Worm (Caenorhabditis elegans) whole organism, L4 larva: Measurements from ENCODE around the gene M04B2.2.

Experiments
- F44E2.7 ChIP-seq: fragments of 200-800 bp; sonication (Bioruptor generic); IDR thresholded peaks from 2 replicates; pipeline ENCODE4 v2.1.2; 2022; ENCODE audit warnings: missing genetic modification characterization, missing compliant biosample characterization
- F49E8.2 ChIP-seq: sonication (generic microtip); optimal IDR thresholded peaks from 2 replicates; lab custom pipeline; 2016; ENCODE audit warnings: missing compliant biosample characterization, mild to moderate bottlenecking, missing genetic modification characterization, borderline replicate concordance
- T20F7.1 ChIP-seq: fragments of 200-800 bp; sonication (Bioruptor generic); optimal IDR thresholded peaks from 2 replicates; lab custom pipeline; 2018; ENCODE audit warnings: mild to moderate bottlenecking, missing genetic modification characterization, missing compliant biosample characterization
- T26A8.4 ChIP-seq: fragments of 200-800 bp; sonication (Bioruptor generic); IDR thresholded peaks from 2 replicates; pipeline ENCODE4 v1.3.6; 2022; ENCODE audit warnings: missing genetic modification characterization, missing compliant biosample characterization
- Y48G9A.11 ChIP-seq: fragments of 200-800 bp; sonication (Bioruptor generic); IDR thresholded peaks from 2 replicates; pipeline ENCODE4 v1.3.6; 2022; ENCODE audit warnings: missing genetic modification reagents, missing genetic modification characterization, missing compliant biosample characterization
- Y5F2A.4 ChIP-seq: fragments of 200-800 bp; sonication (Bioruptor generic); optimal IDR thresholded peaks from 2 replicates; lab custom pipeline; 2018; ENCODE audit warnings: mild to moderate bottlenecking, missing genetic modification characterization, missing compliant biosample characterization
- ZK546.5 ChIP-seq, 2 experiments: sonication (generic microtip); optimal IDR thresholded peaks; 2 replicates each; lab custom pipeline; 2017; ENCODE audit warnings: missing biosample characterization in 2 of 2, missing genetic modification characterization in 2 of 2
- aha-1 ChIP-seq: fragments of 150-350 bp; peaks from one replicate; lab custom pipeline; 2014; ENCODE audit warnings: missing biosample characterization, missing genetic modification characterization
- aly-2 ChIP-seq: sonication (generic microtip); optimal IDR thresholded peaks from 2 replicates; lab custom pipeline; 2018; ENCODE audit warnings: missing biosample characterization, missing genetic modification characterization
- ama-1 ChIP-seq: fragments of 150-350 bp; optimal IDR thresholded peaks from 2 replicates; lab custom pipeline; 2014; ENCODE audit warnings: inconsistent platforms, mixed read lengths
- arid-1 ChIP-seq: fragments of 200-800 bp; sonication (Bioruptor generic); conservative IDR thresholded peaks from 2 replicates; pipeline ENCODE4 v1.3.6; 2022; ENCODE audit warnings: missing genetic modification reagents, missing genetic modification characterization, missing compliant biosample characterization
- attf-4 ChIP-seq: sonication (generic microtip); optimal IDR thresholded peaks from 3 replicates; lab custom pipeline; 2017; ENCODE audit warnings: missing biosample characterization, missing genetic modification characterization
- ceh-32 ChIP-seq: sonication (generic microtip); optimal IDR thresholded peaks from 2 replicates; lab custom pipeline; 2016; ENCODE audit warnings: mild to moderate bottlenecking, missing genetic modification characterization, missing compliant biosample characterization; ENCODE audit not compliant: poor library complexity
- ceh-82 ChIP-seq: sonication (generic microtip); optimal IDR thresholded peaks from 2 replicates; lab custom pipeline; 2017; ENCODE audit warnings: missing biosample characterization, missing genetic modification characterization
- ctbp-1 ChIP-seq: fragments of 200-800 bp; sonication (Bioruptor generic); IDR thresholded peaks from 2 replicates; pipeline ENCODE4 v1.3.6; 2022; ENCODE audit warnings: missing genetic modification reagents, missing genetic modification characterization, missing compliant biosample characterization
- dmd-6 ChIP-seq: fragments of 200-800 bp; sonication (Bioruptor generic); IDR thresholded peaks from 2 replicates; pipeline ENCODE4 v1.3.6; 2022; ENCODE audit warnings: missing genetic modification reagents, missing genetic modification characterization, missing compliant biosample characterization
- dpl-1 ChIP-seq: fragments of 150-350 bp; optimal IDR thresholded peaks from 2 replicates; lab custom pipeline; 2014; ENCODE audit warnings: missing biosample characterization, missing genetic modification reagents, missing genetic modification characterization
- duxl-1 ChIP-seq: sonication (generic microtip); optimal IDR thresholded peaks from 2 replicates; lab custom pipeline; 2016; ENCODE audit warnings: mild to moderate bottlenecking, missing genetic modification characterization, moderate library complexity, missing compliant biosample characterization; ENCODE audit not compliant: poor library complexity
- dve-1 ChIP-seq: sonication (generic microtip); optimal IDR thresholded peaks from 2 replicates; lab custom pipeline; 2017; ENCODE audit warnings: antibody characterized with exemption, mild to moderate bottlenecking, missing genetic modification characterization, missing compliant biosample characterization; ENCODE audit not compliant: insufficient read depth
- egl-43 ChIP-seq: fragments of 200-800 bp; sonication (Bioruptor generic); IDR thresholded peaks from 2 replicates; pipeline ENCODE4 v1.3.6; 2022; ENCODE audit warnings: missing genetic modification reagents, missing genetic modification characterization, missing compliant biosample characterization
- fkh-10 ChIP-seq: fragments of 150-350 bp; optimal IDR thresholded peaks from 2 replicates; lab custom pipeline; 2014; ENCODE audit warnings: missing biosample characterization, missing genetic modification reagents, missing genetic modification characterization
- hif-1 ChIP-seq, 2 experiments: sonication (generic microtip); optimal IDR thresholded peaks; 2 replicates each; lab custom pipeline; 2016 to 2017; ENCODE audit warnings: missing compliant biosample characterization in 2 of 2, missing genetic modification characterization in 2 of 2, missing genetic modification reagents in 2 of 2, missing genotype in 2 of 2, mild to moderate bottlenecking in 1 of 2
- hlh-11 ChIP-seq: fragments of 200-800 bp; sonication (Bioruptor generic); optimal IDR thresholded peaks from 2 replicates; lab custom pipeline; 2018; ENCODE audit warnings: mild to moderate bottlenecking, missing genetic modification characterization, missing compliant biosample characterization
- hlh-30 ChIP-seq: sonication (generic microtip); optimal IDR thresholded peaks from 2 replicates; lab custom pipeline; 2017; ENCODE audit warnings: antibody characterized with exemption, mild to moderate bottlenecking, missing genetic modification characterization, missing compliant biosample characterization; ENCODE audit not compliant: insufficient read depth
- hmg-1.1 ChIP-seq: fragments of 200-800 bp; sonication (Bioruptor generic); IDR thresholded peaks from 2 replicates; pipeline ENCODE4 v1.3.6; 2022; ENCODE audit warnings: missing genetic modification reagents, missing genetic modification characterization, missing compliant biosample characterization
- jun-1 ChIP-seq: fragments of 150-350 bp; optimal IDR thresholded peaks from 2 replicates; lab custom pipeline; 2014; ENCODE audit warnings: missing biosample characterization, missing genetic modification reagents, missing genetic modification characterization
- lin-13 ChIP-seq: fragments of 150-350 bp; optimal IDR thresholded peaks from 2 replicates; lab custom pipeline; 2014; ENCODE audit warnings: missing biosample characterization, missing genetic modification reagents, missing genetic modification characterization
- lin-38 ChIP-seq: fragments of 200-800 bp; sonication (Bioruptor generic); IDR thresholded peaks from 2 replicates; pipeline ENCODE4 v1.3.6; 2022; ENCODE audit warnings: missing genetic modification reagents, missing genetic modification characterization, missing compliant biosample characterization
- lin-39 ChIP-seq: fragments of 150-350 bp; optimal IDR thresholded peaks from 2 replicates; lab custom pipeline; 2014; ENCODE audit warnings: missing biosample characterization, missing genetic modification reagents, missing genetic modification characterization
- mdt-29 ChIP-seq: fragments of 200-800 bp; sonication (Bioruptor generic); IDR thresholded peaks from 2 replicates; pipeline ENCODE4 v1.3.6; 2022; ENCODE audit warnings: missing genetic modification reagents, missing genetic modification characterization, missing compliant biosample characterization
- mes-2 ChIP-seq: sonication (generic microtip); optimal IDR thresholded peaks from 2 replicates; lab custom pipeline; 2016; ENCODE audit warnings: missing genotype, mild to moderate bottlenecking, missing genetic modification characterization, missing compliant biosample characterization; ENCODE audit not compliant: poor library complexity, severe bottlenecking
- nhr-10 ChIP-seq: fragments of 150-350 bp; optimal IDR thresholded peaks from 2 replicates; lab custom pipeline; 2014; ENCODE audit warnings: missing biosample characterization, missing genetic modification characterization
- nhr-237 ChIP-seq: sonication (generic microtip); optimal IDR thresholded peaks from 2 replicates; lab custom pipeline; 2017; ENCODE audit warnings: missing biosample characterization, missing genetic modification characterization
- nhr-25 ChIP-seq: sonication (generic microtip); optimal IDR thresholded peaks from 2 replicates; lab custom pipeline; 2017; ENCODE audit warnings: missing genetic modification characterization, mild to moderate bottlenecking, missing compliant biosample characterization, antibody characterized with exemption, moderate library complexity, borderline replicate concordance; ENCODE audit not compliant: insufficient read depth
- nhr-28 ChIP-seq: fragments of 150-350 bp; optimal IDR thresholded peaks from 2 replicates; lab custom pipeline; 2014; ENCODE audit warnings: missing biosample characterization, missing genetic modification characterization
- nhr-41 ChIP-seq: fragments of 200-800 bp; sonication (Bioruptor generic); IDR thresholded peaks from 2 replicates; pipeline ENCODE4 v1.3.6; 2022; ENCODE audit warnings: missing genetic modification reagents, missing genetic modification characterization, missing compliant biosample characterization
- nhr-42 ChIP-seq: fragments of 200-800 bp; sonication (Bioruptor generic); IDR thresholded peaks from 2 replicates; pipeline ENCODE4 v1.3.6; 2022; ENCODE audit warnings: missing genetic modification characterization, missing compliant biosample characterization
- nhr-6 ChIP-seq: fragments of 150-350 bp; optimal IDR thresholded peaks from 2 replicates; lab custom pipeline; 2014; ENCODE audit warnings: missing biosample characterization, missing genetic modification characterization
- nhr-76 ChIP-seq: fragments of 150-350 bp; optimal IDR thresholded peaks from 2 replicates; lab custom pipeline; 2014; ENCODE audit warnings: missing biosample characterization, missing genetic modification characterization
- nhr-77 ChIP-seq: fragments of 150-350 bp; optimal IDR thresholded peaks from 2 replicates; lab custom pipeline; 2014; ENCODE audit warnings: missing biosample characterization, missing genetic modification characterization
- saeg-2 ChIP-seq: fragments of 200-800 bp; sonication (Bioruptor generic); IDR thresholded peaks from 2 replicates; pipeline ENCODE4 v1.3.6; 2022; ENCODE audit warnings: missing genetic modification reagents, missing genetic modification characterization, missing compliant biosample characterization
- set-16 ChIP-seq: fragments of 200-800 bp; sonication (Bioruptor generic); IDR thresholded peaks from 2 replicates; pipeline ENCODE4 v1.3.6; 2022; ENCODE audit warnings: missing genetic modification reagents, missing genetic modification characterization, missing compliant biosample characterization
- skn-1 ChIP-seq: fragments of 150-350 bp; optimal IDR thresholded peaks from 2 replicates; lab custom pipeline; 2014; ENCODE audit warnings: missing biosample characterization, missing genetic modification characterization
- spr-3 ChIP-seq: fragments of 200-800 bp; sonication (Bioruptor generic); optimal IDR thresholded peaks from 2 replicates; lab custom pipeline; 2018; ENCODE audit warnings: mild to moderate bottlenecking, missing genetic modification characterization, missing compliant biosample characterization
- unc-130 ChIP-seq: sonication (generic microtip); optimal IDR thresholded peaks from 2 replicates; lab custom pipeline; 2016; ENCODE audit warnings: missing genetic modification reagents, missing genetic modification characterization, missing compliant biosample characterization
- unc-39 ChIP-seq: sonication (generic microtip); optimal IDR thresholded peaks from 2 replicates; lab custom pipeline; 2017; ENCODE audit warnings: missing biosample characterization, missing genetic modification characterization
- unc-62 ChIP-seq, 3 experiments: fragments of 150-350 bp in 1 of 3; sonication (generic microtip); optimal IDR thresholded peaks in 2 of 3; peaks in 1 of 3; 1 replicate in 1 of 3; 2 replicates in 2 of 3; lab custom pipeline; 2014 to 2017; ENCODE audit warnings: missing biosample characterization in 3 of 3, missing genetic modification characterization in 3 of 3, missing genetic modification reagents in 3 of 3, missing genotype in 1 of 3
- vab-7 ChIP-seq: fragments of 200-800 bp; sonication (Bioruptor generic); IDR thresholded peaks from 2 replicates; pipeline ENCODE4 v1.3.6; 2022; ENCODE audit warnings: missing genetic modification reagents, missing genetic modification characterization, missing compliant biosample characterization
- zag-1 ChIP-seq: fragments of 150-350 bp; optimal IDR thresholded peaks from 2 replicates; lab custom pipeline; 2014; ENCODE audit warnings: missing biosample characterization, missing genetic modification characterization
- zfp-2 ChIP-seq: sonication (generic microtip); optimal IDR thresholded peaks from 2 replicates; lab custom pipeline; 2016; ENCODE audit warnings: mild to moderate bottlenecking, missing genetic modification characterization, missing compliant biosample characterization
- ztf-7 ChIP-seq: fragments of 150-350 bp; optimal IDR thresholded peaks from 2 replicates; lab custom pipeline; 2014; ENCODE audit warnings: missing biosample characterization, missing genetic modification characterization

M04B2.2 gene

DNA sequence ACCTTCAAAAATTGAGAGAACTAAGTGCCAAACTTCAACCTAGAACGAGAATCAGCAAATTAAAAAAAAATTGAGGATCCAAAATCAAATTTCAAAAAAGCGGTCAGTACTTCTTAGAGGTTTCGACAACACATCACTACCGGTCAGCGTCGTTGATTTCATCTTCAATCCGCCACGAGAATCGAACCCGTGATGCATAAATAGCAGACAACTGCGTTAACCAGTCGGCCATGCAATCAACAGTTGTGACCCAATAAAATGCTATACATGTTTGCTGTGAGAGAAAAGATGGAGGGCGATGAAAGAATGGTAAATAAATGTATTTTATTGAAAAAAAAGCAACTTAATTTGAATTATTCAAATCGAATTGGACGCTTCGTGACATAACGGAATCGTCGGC is 21.8 kb downstream of the M04B2.2 start (continued):
- TF ChIP-seq nhr-42 (0 out of 2 replicates have a peak, but pooled peaks have one; percentile 42), saeg-2 (GFP tag; lab: Robert Waterston, UW) (no peak), nhr-41 (GFP tag; lab: Robert Waterston, UW) (peak; percentile 69), T26A8.4 (no peak; the same call in 1 of the 2 replicates), hmg-1.1 (GFP tag; lab: Robert Waterston, UW) (peak; percentile 85), dve-1 (no peak), F44E2.7 (GFP tag; lab: Robert Waterston, UW) (no peak), ztf-7 (tag; lab: Kevin White, UChicago) (peak; percentile 39), nhr-76 (tag; lab: Kevin White, UChicago) (no peak), nhr-10 (tag; lab: Kevin White, UChicago) (no peak), unc-130 (GFP tag; lab: Kevin White, UChicago) (peak; percentile 77), ZK546.5 (tag; optimal IDR thresholded peaks at IDR 0.05; lab: Kevin White, UChicago) (no peak), zag-1 (no peak), jun-1 (tag; lab: Kevin White, UChicago) (peak; percentile 42), Y5F2A.4 (GFP tag; lab: Kevin White, UChicago) (peak; percentile 59), attf-4 (tag; lab: Kevin White, UChicago) (no peak), ceh-32 (no peak), spr-3 (GFP tag; lab: Kevin White, UChicago) (peak; percentile 49), nhr-6 (peak; percentile 73), dpl-1 (GFP tag; lab: Kevin White, UChicago) (peak; percentile 38), hlh-30 (peak; percentile 93), ama-1 (lab: Kevin White, UChicago) (no peak), arid-1 (GFP tag; lab: Robert Waterston, UW) (no peak; the same call in 1 of the 2 replicates), unc-39 (tag; lab: Kevin White, UChicago) (no peak), egl-43 (GFP tag; lab: Robert Waterston, UW) (no peak), aly-2 (tag; lab: Kevin White, UChicago) (no peak), dmd-6 (GFP tag; lab: Robert Waterston, UW) (peak; percentile 71), F49E8.2 (tag; lab: Kevin White, UChicago) (peak; percentile 55), unc-62 (GFP tag; optimal IDR thresholded peaks at IDR 0.05 in 1 of 2; lab: Kevin White, UChicago) (peak in 1 of 2 experiments; percentile 96), unc-62 (tag; optimal IDR thresholded peaks at IDR 0.05; lab: Kevin White, UChicago) (no peak), set-16 (GFP tag; lab: Robert Waterston, UW) (no peak), nhr-237 (tag; lab: Kevin White, UChicago) (no peak), skn-1 (tag; lab: Kevin White, UChicago) (no peak), nhr-77 (tag; lab: Kevin White, UChicago) (peak; percentile 88), fkh-10 (GFP tag; lab: Kevin White, UChicago) (no peak), ceh-82 (no peak), mdt-29 (GFP tag; lab: Robert Waterston, UW) (no peak), zfp-2 (tag; lab: Kevin White, UChicago) (no peak), lin-39 (tag; lab: Kevin White, UChicago) (no peak), T20F7.1 (GFP tag; lab: Kevin White, UChicago) (peak; percentile 74), duxl-1 (tag; lab: Kevin White, UChicago) (peak; percentile 90), nhr-25 (peak; percentile 61), aha-1 (tag; lab: Kevin White, UChicago) (peak; percentile 83), hif-1 (tag; optimal IDR thresholded peaks at IDR 0.05; lab: Kevin White, UChicago) (no peak), lin-13 (GFP tag; lab: Kevin White, UChicago) (peak; percentile 83), hlh-11 (tag; lab: Kevin White, UChicago) (no peak), mes-2 (tag; lab: Kevin White, UChicago) (peak; percentile 89), Y48G9A.11 (no peak), vab-7 (no peak; the same call in 1 of the 2 replicates), ctbp-1 (GFP tag; lab: Robert Waterston, UW) (peak; percentile 81), lin-38 (GFP tag; lab: Robert Waterston, UW) (no peak), nhr-28 (tag; lab: Kevin White, UChicago) (no peak)
